Fruit fly (Drosophila melanogaster) whole organism, embryonic: ENCODE data around the gene CG10700.

Source experiments
- Adf1 ChIP-seq: fragments of 200-800 bp; sonication (Bioruptor generic); IDR thresholded peaks from 2 replicates; pipeline ENCODE4 v1.3.6; 2022; ENCODE audit warnings: missing biosample characterization, missing genetic modification characterization
- B-H2 ChIP-seq: fragments of 200-800 bp; sonication (Bioruptor generic); optimal IDR thresholded peaks from 2 replicates; lab custom pipeline; 2018; ENCODE audit warnings: missing biosample characterization, mild to moderate bottlenecking, missing genetic modification characterization
- BEAF-32 ChIP-seq: fragments of 200-800 bp; sonication (Bioruptor generic); optimal IDR thresholded peaks from 3 replicates; lab custom pipeline; 2017; ENCODE audit warnings: missing biosample characterization, missing genetic modification characterization, mild to moderate bottlenecking, moderate library complexity, missing genetic modification reagents
- CG10147 ChIP-seq: fragments of 200-800 bp; sonication (Bioruptor generic); optimal IDR thresholded peaks from 2 replicates; lab custom pipeline; 2019; ENCODE audit warnings: missing biosample characterization, mild to moderate bottlenecking, missing genetic modification characterization, moderate library complexity
- CG10543 ChIP-seq: fragments of 200-800 bp; sonication (Bioruptor generic); optimal IDR thresholded peaks from 3 replicates; lab custom pipeline; 2017; ENCODE audit warnings: missing biosample characterization, mild to moderate bottlenecking, missing genetic modification characterization, moderate library complexity
- CG11085 ChIP-seq: fragments of 200-800 bp; sonication (Bioruptor generic); IDR thresholded peaks from 2 replicates; pipeline ENCODE4 v1.3.6; 2022; ENCODE audit warnings: missing biosample characterization, missing genetic modification characterization
- CG11247 ChIP-seq: fragments of 200-800 bp; sonication (Bioruptor generic); IDR thresholded peaks from 2 replicates; pipeline ENCODE4 v1.3.6; 2022; ENCODE audit warnings: missing biosample characterization, missing genetic modification characterization
- CG1602 ChIP-seq: fragments of 200-800 bp; sonication (Bioruptor generic); optimal IDR thresholded peaks from 3 replicates; lab custom pipeline; 2016; ENCODE audit warnings: missing biosample characterization, missing genetic modification characterization
- CG17186 ChIP-seq: fragments of 200-800 bp; sonication (Bioruptor generic); optimal IDR thresholded peaks from 3 replicates; lab custom pipeline; 2017; ENCODE audit warnings: missing biosample characterization, missing genetic modification reagents, missing genetic modification characterization
- CG17359 ChIP-seq: fragments of 200-800 bp; sonication (Bioruptor generic); optimal IDR thresholded peaks from 3 replicates; lab custom pipeline; 2018; ENCODE audit warnings: missing biosample characterization, mild to moderate bottlenecking, missing genetic modification characterization, moderate library complexity
- CG17612 ChIP-seq: fragments of 200-800 bp; sonication (Bioruptor generic); IDR thresholded peaks from 2 replicates; pipeline ENCODE4 v1.3.6; 2022; ENCODE audit warnings: missing biosample characterization, missing genetic modification characterization
- CG2116 ChIP-seq: fragments of 200-800 bp; sonication (Bioruptor generic); optimal IDR thresholded peaks from 3 replicates; lab custom pipeline; 2018; ENCODE audit warnings: missing biosample characterization, mild to moderate bottlenecking, missing genetic modification characterization
- CG2678 ChIP-seq: fragments of 200-800 bp; sonication (Bioruptor generic); optimal IDR thresholded peaks from 3 replicates; lab custom pipeline; 2019; ENCODE audit warnings: missing biosample characterization, mild to moderate bottlenecking, missing genetic modification characterization, moderate library complexity
- CG3163 ChIP-seq: fragments of 200-800 bp; sonication (Bioruptor generic); optimal IDR thresholded peaks from 3 replicates; lab custom pipeline; 2016; ENCODE audit warnings: missing biosample characterization, missing genetic modification characterization
- CG32767 ChIP-seq: fragments of 200-800 bp; sonication (Bioruptor generic); IDR thresholded peaks from 2 replicates; pipeline ENCODE4 v1.3.6; 2022; ENCODE audit warnings: missing biosample characterization, missing genetic modification characterization
- CG42726 ChIP-seq: fragments of 200-800 bp; sonication (Bioruptor generic); IDR thresholded peaks from 2 replicates; pipeline ENCODE4 v1.3.6; 2022; ENCODE audit warnings: missing biosample characterization, missing genetic modification characterization; ENCODE audit not compliant: partially characterized antibody
- CG5245 ChIP-seq: fragments of 200-800 bp; sonication (Bioruptor generic); optimal IDR thresholded peaks from 3 replicates; lab custom pipeline; 2016; ENCODE audit warnings: missing biosample characterization, missing genetic modification characterization
- CG6689 ChIP-seq: fragments of 200-800 bp; sonication (Bioruptor generic); IDR thresholded peaks from 2 replicates; pipeline ENCODE4 v1.3.6; 2022; ENCODE audit warnings: missing biosample characterization, missing genetic modification characterization
- CG9932 ChIP-seq: fragments of 200-800 bp; sonication (Bioruptor generic); IDR thresholded peaks from 2 replicates; pipeline ENCODE4 v1.3.6; 2022; ENCODE audit warnings: missing biosample characterization, missing genetic modification characterization
- Doc2 ChIP-seq: fragments of 200-800 bp; sonication (Bioruptor generic); IDR thresholded peaks from 2 replicates; pipeline ENCODE4 v1.3.6; 2022; ENCODE audit warnings: missing biosample characterization, missing genetic modification characterization
- Drgx ChIP-seq: fragments of 200-800 bp; sonication (Bioruptor generic); IDR thresholded peaks from 2 replicates; pipeline ENCODE4 v1.3.6; 2022; ENCODE audit warnings: missing biosample characterization, missing genetic modification characterization
- HLH4C ChIP-seq: fragments of 200-800 bp; sonication (Bioruptor generic); IDR thresholded peaks from 3 replicates; pipeline ENCODE4 v1.3.6; 2022; ENCODE audit warnings: missing biosample characterization, missing genetic modification characterization; ENCODE audit not compliant: partially characterized antibody
- Hmr ChIP-seq: fragments of 200-800 bp; sonication (Bioruptor generic); optimal IDR thresholded peaks from 3 replicates; lab custom pipeline; 2017; ENCODE audit warnings: mild to moderate bottlenecking, missing biosample characterization, missing genetic modification reagents, missing genetic modification characterization
- Hr3 ChIP-seq: fragments of 200-800 bp; sonication (Bioruptor generic); optimal IDR thresholded peaks from 3 replicates; lab custom pipeline; 2016; ENCODE audit warnings: missing biosample characterization, missing genetic modification characterization
- Kr ChIP-seq: fragments of 200-800 bp; sonication (Bioruptor generic); optimal IDR thresholded peaks from 2 replicates; lab custom pipeline; 2017; ENCODE audit warnings: missing biosample characterization, mild to moderate bottlenecking, missing genetic modification characterization
- MTF-1 ChIP-seq: fragments of 200-800 bp; sonication (Bioruptor generic); optimal IDR thresholded peaks from 2 replicates; lab custom pipeline; 2018; ENCODE audit warnings: missing biosample characterization, mild to moderate bottlenecking, missing genetic modification characterization, borderline replicate concordance
- Mad ChIP-seq: fragments of 200-800 bp; sonication (Bioruptor generic); optimal IDR thresholded peaks from 2 replicates; lab custom pipeline; 2016; ENCODE audit warnings: missing biosample characterization, missing genetic modification characterization
- Med ChIP-seq: fragments of 200-800 bp; sonication (Bioruptor generic); peaks from one replicate; lab custom pipeline; 2016; ENCODE audit warnings: missing biosample characterization, missing genetic modification characterization, mild to moderate bottlenecking, inconsistent platforms, moderate library complexity
- Side ChIP-seq: fragments of 200-800 bp; sonication (Bioruptor generic); optimal IDR thresholded peaks from 2 replicates; lab custom pipeline; 2016; ENCODE audit warnings: missing biosample characterization, missing genetic modification characterization
- Sin3A ChIP-seq: fragments of >200 bp; optimal IDR thresholded peaks from 2 replicates; lab custom pipeline; 2018
- Ssrp ChIP-seq: fragments of 200-800 bp; sonication (Bioruptor generic); optimal IDR thresholded peaks from 2 replicates; lab custom pipeline; 2018; ENCODE audit warnings: missing biosample characterization, mild to moderate bottlenecking, missing genetic modification characterization, moderate library complexity
- Usf ChIP-seq: fragments of 200-800 bp; sonication (Bioruptor generic); optimal IDR thresholded peaks from 2 replicates; lab custom pipeline; 2017; ENCODE audit warnings: missing genotype, missing biosample characterization, missing genetic modification characterization
- Xbp1 ChIP-seq: fragments of 200-800 bp; sonication (Bioruptor generic); optimal IDR thresholded peaks from 3 replicates; lab custom pipeline; 2016; ENCODE audit warnings: missing biosample characterization, mild to moderate bottlenecking, missing genetic modification characterization
- al ChIP-seq: fragments of 200-800 bp; sonication (Bioruptor generic); IDR thresholded peaks from 2 replicates; pipeline ENCODE4 v1.3.6; 2022; ENCODE audit warnings: missing biosample characterization, missing genetic modification characterization
- aop ChIP-seq: fragments of 200-800 bp; sonication (Bioruptor generic); IDR thresholded peaks from 2 replicates; pipeline ENCODE4 v1.3.6; 2022; ENCODE audit warnings: missing biosample characterization, missing genetic modification characterization
- bbx ChIP-seq: fragments of 200-800 bp; sonication (Bioruptor generic); IDR thresholded peaks from 2 replicates; pipeline ENCODE4 v1.3.6; 2022; ENCODE audit warnings: missing biosample characterization, missing genetic modification characterization; ENCODE audit not compliant: partially characterized antibody
- dpn ChIP-seq, 2 experiments: fragments of 200-800 bp; sonication (Bioruptor generic); optimal IDR thresholded peaks; 3 replicates each; lab custom pipeline; 2016; ENCODE audit warnings: missing biosample characterization in 2 of 2, missing genetic modification characterization in 2 of 2
- en ChIP-seq: fragments of 200-800 bp; sonication (Bioruptor generic); optimal IDR thresholded peaks from 2 replicates; lab custom pipeline; 2016; ENCODE audit warnings: missing biosample characterization, missing genetic modification characterization
- fd96Cb ChIP-seq: fragments of 200-800 bp; sonication (Bioruptor generic); optimal IDR thresholded peaks from 2 replicates; lab custom pipeline; 2018; ENCODE audit warnings: missing biosample characterization, mild to moderate bottlenecking, missing genetic modification characterization, moderate library complexity
- gsb ChIP-seq: fragments of 200-800 bp; sonication (Bioruptor generic); IDR thresholded peaks from 2 replicates; pipeline ENCODE4 v1.3.6; 2022; ENCODE audit warnings: missing biosample characterization, missing genetic modification characterization
- hkb ChIP-seq, 2 experiments: fragments of 200-800 bp in 1 of 2; fragments of >200 bp in 1 of 2; sonication (Bioruptor generic) in 1 of 2; IDR thresholded peaks in 1 of 2; optimal IDR thresholded peaks in 1 of 2; 2 replicates each; pipeline versions ENCODE4 v1.3.6 to Lab custom; 2017 to 2022; ENCODE audit warnings: missing biosample characterization in 1 of 2, missing genetic modification characterization in 1 of 2
- ind ChIP-seq: fragments of 200-800 bp; sonication (Bioruptor generic); optimal IDR thresholded peaks from 3 replicates; lab custom pipeline; 2016; ENCODE audit warnings: missing biosample characterization, missing genetic modification characterization
- insv ChIP-seq, 2 experiments: fragments of 200-800 bp; sonication (Bioruptor generic); optimal IDR thresholded peaks; 3 replicates each; lab custom pipeline; 2016 to 2018; ENCODE audit warnings: missing biosample characterization in 2 of 2, missing genetic modification characterization in 2 of 2
- jigr1 ChIP-seq: fragments of 200-800 bp; sonication (Bioruptor generic); IDR thresholded peaks from 3 replicates; pipeline ENCODE4 v1.3.6; 2022; ENCODE audit warnings: missing biosample characterization, missing genetic modification characterization
- lbe ChIP-seq: fragments of 200-800 bp; sonication (Bioruptor generic); optimal IDR thresholded peaks from 2 replicates; lab custom pipeline; 2016; ENCODE audit warnings: missing biosample characterization, mild to moderate bottlenecking, missing genetic modification characterization
- lilli ChIP-seq: fragments of 200-800 bp; sonication (Bioruptor generic); optimal IDR thresholded peaks from 3 replicates; lab custom pipeline; 2016; ENCODE audit warnings: missing biosample characterization, missing genetic modification characterization
- p53 ChIP-seq: fragments of 200-800 bp; sonication (Bioruptor generic); optimal IDR thresholded peaks from 2 replicates; lab custom pipeline; 2016; ENCODE audit warnings: missing biosample characterization, missing genetic modification characterization
- phol ChIP-seq: fragments of 200-800 bp; sonication (Bioruptor generic); optimal IDR thresholded peaks from 3 replicates; lab custom pipeline; 2018; ENCODE audit warnings: missing biosample characterization, mild to moderate bottlenecking, missing genetic modification characterization, moderate library complexity
- sens-2 ChIP-seq: fragments of 200-800 bp; sonication (Bioruptor generic); IDR thresholded peaks from 2 replicates; pipeline ENCODE4 v1.3.6; 2022; ENCODE audit warnings: missing biosample characterization, missing genetic modification characterization
- ssp ChIP-seq: fragments of 200-800 bp; sonication (Bioruptor generic); IDR thresholded peaks from 2 replicates; pipeline ENCODE4 v1.3.6; 2022; ENCODE audit warnings: missing biosample characterization, missing genetic modification characterization
- zf30C ChIP-seq: fragments of 200-800 bp; sonication (Bioruptor generic); optimal IDR thresholded peaks from 3 replicates; lab custom pipeline; 2018; ENCODE audit warnings: missing biosample characterization, mild to moderate bottlenecking, missing genetic modification characterization

Gene CG10700

dm6 chr2L:19120984-19121383 is 42.2 kb upstream of the CG10700 start (continued):
- TF ChIP-seq CG17612 (GFP tag; lab: Robert Waterston, UW) (0 out of 2 replicates have a peak, but pooled peaks have one; percentile 15), CG11247 (0 out of 2 replicates have a peak, but pooled peaks have one; percentile 14), dpn (GFP tag; optimal IDR thresholded peaks at IDR 0.05; lab: Kevin White, UChicago) (no peak), Ssrp (peak; percentile 62), Sin3A (lab: Kevin White, UChicago) (no peak), lbe (GFP tag; lab: Kevin White, UChicago) (no peak), Hmr (GFP tag; lab: Kevin White, UChicago) (peak; percentile 12), CG17359 (tag; lab: Kevin White, UChicago) (peak; percentile 52), Hr3 (GFP tag; lab: Kevin White, UChicago) (peak; percentile 19), CG10147 (GFP tag; lab: Kevin White, UChicago) (peak; percentile 35), p53 (GFP tag; lab: Kevin White, UChicago) (no peak), CG32767 (GFP tag; lab: Robert Waterston, UW) (no peak), Side (GFP tag; lab: Kevin White, UChicago) (peak; percentile 23), CG42726 (GFP tag; lab: Robert Waterston, UW) (no peak), lilli (GFP tag; lab: Kevin White, UChicago) (peak; percentile 54), CG1602 (GFP tag; lab: Kevin White, UChicago) (peak; percentile 51), ind (GFP tag; lab: Kevin White, UChicago) (peak; percentile 39), zf30C (GFP tag; lab: Kevin White, UChicago) (no peak), Doc2 (GFP tag; lab: Robert Waterston, UW) (no peak), phol (tag; lab: Kevin White, UChicago) (peak; percentile 60), MTF-1 (GFP tag; lab: Kevin White, UChicago) (no peak), sens-2 (no peak), hkb (optimal IDR thresholded peaks at IDR 0.05; lab: Kevin White, UChicago) (no peak), hkb (GFP tag; IDR thresholded peaks at IDR 0.05; lab: Robert Waterston, UW) (peak; percentile 17; the same call in 1 of the 2 replicates), Usf (GFP tag; lab: Kevin White, UChicago) (peak; percentile 2), CG2116 (peak; percentile 16), Med (GFP tag; lab: Kevin White, UChicago) (peak; percentile 65), HLH4C (GFP tag; lab: Robert Waterston, UW) (no peak), al (GFP tag; lab: Robert Waterston, UW) (no peak), jigr1 (GFP tag; lab: Robert Waterston, UW) (no peak), B-H2 (GFP tag; lab: Kevin White, UChicago) (no peak), bbx (GFP tag; lab: Robert Waterston, UW) (no peak), Adf1 (GFP tag; lab: Robert Waterston, UW) (no peak), CG17186 (GFP tag; lab: Kevin White, UChicago) (no peak), CG10543 (GFP tag; lab: Kevin White, UChicago) (no peak), CG5245 (no peak), ssp (GFP tag; lab: Robert Waterston, UW) (no peak), CG11085 (GFP tag; lab: Robert Waterston, UW) (no peak), gsb (GFP tag; lab: Robert Waterston, UW) (no peak), CG9932 (peak; percentile 50; the same call in 1 of the 2 replicates), insv (GFP tag; optimal IDR thresholded peaks at IDR 0.05; lab: Kevin White, UChicago) (no peak), Drgx (peak; percentile 24), Xbp1 (peak; percentile 58), CG2678 (tag; lab: Kevin White, UChicago) (peak; percentile 68), BEAF-32 (no peak), Kr (GFP tag; lab: Kevin White, UChicago) (no peak), Mad (GFP tag; lab: Kevin White, UChicago) (no peak), fd96Cb (tag; lab: Kevin White, UChicago) (peak; percentile 35), aop (no peak), CG6689 (GFP tag; lab: Robert Waterston, UW) (0 out of 2 replicates have a peak, but pooled peaks have one; percentile 23), CG3163 (no peak), en (GFP tag; lab: Kevin White, UChicago) (no peak)
